Worm (Caenorhabditis elegans) whole organism, L1 larva: ENCODE results near the gene srg-39.
A peak's percentile ranks its signal among the peaks of the same experiment; 100 is the strongest.

Experiments
- C04F5.9 ChIP-seq: sonication (generic microtip); optimal IDR thresholded peaks from 2 replicates; lab custom pipeline; 2016; ENCODE audit warnings: missing genetic modification characterization, missing compliant biosample characterization
- C34B4.2 ChIP-seq: sonication (generic microtip); optimal IDR thresholded peaks from 2 replicates; lab custom pipeline; 2017; ENCODE audit warnings: mild to moderate bottlenecking, missing genetic modification characterization, missing compliant biosample characterization
- F16B12.6 ChIP-seq: fragments of 150-350 bp; optimal IDR thresholded peaks from 2 replicates; lab custom pipeline; 2014; ENCODE audit warnings: missing biosample characterization, missing genetic modification characterization
- aly-2 ChIP-seq: fragments of 150-350 bp; optimal IDR thresholded peaks from 2 replicates; lab custom pipeline; 2014; ENCODE audit warnings: missing biosample characterization, missing genetic modification characterization
- ama-1 ChIP-seq: fragments of 150-350 bp; optimal IDR thresholded peaks from 2 replicates; lab custom pipeline; 2014
- blmp-1 ChIP-seq: fragments of 150-350 bp; optimal IDR thresholded peaks from 2 replicates; lab custom pipeline; 2014; ENCODE audit warnings: missing biosample characterization, missing genetic modification characterization
- ceh-82 ChIP-seq, 3 experiments: fragments of 150-350 bp in 1 of 3; sonication (generic microtip) in 2 of 3; optimal IDR thresholded peaks; 2 replicates each; lab custom pipeline; 2014 to 2017; ENCODE audit warnings: missing biosample characterization in 3 of 3, missing genetic modification characterization in 3 of 3
- ceh-88 ChIP-seq: fragments of 200-800 bp; sonication (Bioruptor generic); IDR thresholded peaks from 2 replicates; pipeline ENCODE4 v1.3.6; 2022; ENCODE audit warnings: missing genetic modification characterization, missing compliant biosample characterization
- efl-1 ChIP-seq, 4 experiments: fragments of 150-350 bp; optimal IDR thresholded peaks in 3 of 4; peaks in 1 of 4; 1 replicate in 1 of 4; 2 replicates in 3 of 4; lab custom pipeline; 2014; ENCODE audit warnings: missing biosample characterization in 2 of 4, missing genetic modification characterization in 2 of 4, missing genetic modification reagents in 2 of 4
- egl-27 ChIP-seq, 2 experiments: fragments of 150-350 bp in 1 of 2; sonication (generic microtip); optimal IDR thresholded peaks; 3 replicates each; lab custom pipeline; 2017 to 2018; ENCODE audit warnings: missing biosample characterization in 2 of 2, missing genetic modification characterization in 2 of 2, missing genetic modification reagents in 2 of 2
- elt-3 ChIP-seq, 6 experiments: fragments of 150-350 bp in 1 of 6; sonication (generic microtip); optimal IDR thresholded peaks; 2 replicates each; lab custom pipeline; 2017 to 2018; ENCODE audit warnings: missing biosample characterization in 6 of 6, missing genetic modification characterization in 6 of 6, inconsistent platforms in 1 of 6
- fos-1 ChIP-seq: fragments of 150-350 bp; optimal IDR thresholded peaks from 2 replicates; lab custom pipeline; 2014; ENCODE audit warnings: missing biosample characterization, missing genetic modification characterization
- grh-1 ChIP-seq: fragments of 200-800 bp; sonication (Bioruptor generic); IDR thresholded peaks from 2 replicates; pipeline ENCODE4 v1.3.6; 2022; ENCODE audit warnings: missing genetic modification reagents, missing genetic modification characterization, missing compliant biosample characterization
- hlh-17 ChIP-seq: fragments of 200-800 bp; sonication (Bioruptor generic); optimal IDR thresholded peaks from 2 replicates; lab custom pipeline; 2018; ENCODE audit warnings: missing genetic modification characterization, mild to moderate bottlenecking, missing compliant biosample characterization, moderate library complexity, borderline replicate concordance
- hpl-2 ChIP-seq: fragments of 150-350 bp; optimal IDR thresholded peaks from 2 replicates; lab custom pipeline; 2014; ENCODE audit warnings: missing biosample characterization, missing genetic modification reagents, missing genetic modification characterization
- jun-1 ChIP-seq: fragments of 150-350 bp; optimal IDR thresholded peaks from 2 replicates; lab custom pipeline; 2014; ENCODE audit warnings: missing biosample characterization, missing genetic modification reagents, missing genetic modification characterization
- lin-14 ChIP-seq: fragments of 200-800 bp; sonication (Bioruptor generic); optimal IDR thresholded peaks from 2 replicates; lab custom pipeline; 2018; ENCODE audit warnings: mild to moderate bottlenecking, missing genetic modification characterization, moderate library complexity, missing compliant biosample characterization
- lin-35 ChIP-seq, 2 experiments: fragments of 150-350 bp; optimal IDR thresholded peaks; 2 replicates each; lab custom pipeline; 2014; ENCODE audit warnings: missing biosample characterization in 2 of 2, missing genetic modification characterization in 2 of 2, missing genetic modification reagents in 2 of 2
- lsy-2 ChIP-seq, 2 experiments: fragments of 150-350 bp; optimal IDR thresholded peaks; 2 replicates each; lab custom pipeline; 2014; ENCODE audit warnings: missing biosample characterization in 2 of 2, missing genetic modification characterization in 2 of 2
- mdl-1 ChIP-seq, 2 experiments: fragments of 150-350 bp; optimal IDR thresholded peaks; 2 replicates each; lab custom pipeline; 2014 to 2017; ENCODE audit warnings: missing biosample characterization in 2 of 2, missing genetic modification characterization in 2 of 2, inconsistent platforms in 1 of 2
- mep-1 ChIP-seq: fragments of 150-350 bp; optimal IDR thresholded peaks from 2 replicates; lab custom pipeline; 2014; ENCODE audit warnings: missing biosample characterization, missing genetic modification characterization
- nhr-19 ChIP-seq: fragments of 200-800 bp; sonication (Bioruptor generic); conservative IDR thresholded peaks from 2 replicates; pipeline ENCODE4 v1.3.6; 2022; ENCODE audit warnings: missing genetic modification characterization, missing compliant biosample characterization
- nhr-20 ChIP-seq: sonication (generic microtip); optimal IDR thresholded peaks from 2 replicates; lab custom pipeline; 2016; ENCODE audit warnings: mild to moderate bottlenecking, missing genetic modification characterization, missing compliant biosample characterization
- nhr-47 ChIP-seq: sonication (generic microtip); optimal IDR thresholded peaks from 2 replicates; lab custom pipeline; 2016; ENCODE audit warnings: mild to moderate bottlenecking, missing genetic modification characterization, moderate library complexity, missing compliant biosample characterization
- nhr-71 ChIP-seq: sonication (generic microtip); optimal IDR thresholded peaks from 2 replicates; lab custom pipeline; 2016; ENCODE audit warnings: mild to moderate bottlenecking, missing genetic modification characterization, moderate library complexity, missing compliant biosample characterization
- nhr-85 ChIP-seq: sonication (generic microtip); peaks from one replicate; lab custom pipeline; 2016; ENCODE audit warnings: missing genetic modification characterization, inconsistent platforms, missing compliant biosample characterization
- nhr-90 ChIP-seq: sonication (generic microtip); optimal IDR thresholded peaks from 2 replicates; lab custom pipeline; 2016; ENCODE audit warnings: mild to moderate bottlenecking, missing genetic modification characterization, missing compliant biosample characterization; ENCODE audit not compliant: poor library complexity
- snu-23 ChIP-seq: sonication (generic microtip); optimal IDR thresholded peaks from 2 replicates; lab custom pipeline; 2016; ENCODE audit warnings: missing genetic modification characterization, missing compliant biosample characterization
- sup-37 ChIP-seq: fragments of 200-800 bp; sonication (Bioruptor generic); optimal IDR thresholded peaks from 2 replicates; lab custom pipeline; 2018; ENCODE audit warnings: mild to moderate bottlenecking, missing genetic modification characterization, missing compliant biosample characterization
- swsn-7 ChIP-seq: sonication (generic microtip); optimal IDR thresholded peaks from 2 replicates; lab custom pipeline; 2016; ENCODE audit warnings: missing genetic modification characterization, missing compliant biosample characterization
- tbx-2 ChIP-seq: sonication (generic microtip); optimal IDR thresholded peaks from 2 replicates; lab custom pipeline; 2016; ENCODE audit warnings: missing genetic modification characterization, missing compliant biosample characterization
- unc-130 ChIP-seq: fragments of 150-350 bp; optimal IDR thresholded peaks from 2 replicates; lab custom pipeline; 2017; ENCODE audit warnings: missing biosample characterization, missing genetic modification characterization, inconsistent platforms
- unc-62 ChIP-seq: fragments of 150-350 bp; optimal IDR thresholded peaks from 2 replicates; lab custom pipeline; 2014; ENCODE audit warnings: missing biosample characterization, missing genetic modification reagents, missing genetic modification characterization
- ztf-4 ChIP-seq: fragments of 150-350 bp; optimal IDR thresholded peaks from 2 replicates; lab custom pipeline; 2014; ENCODE audit warnings: missing biosample characterization, missing genetic modification characterization

Gene srg-39

DNA sequence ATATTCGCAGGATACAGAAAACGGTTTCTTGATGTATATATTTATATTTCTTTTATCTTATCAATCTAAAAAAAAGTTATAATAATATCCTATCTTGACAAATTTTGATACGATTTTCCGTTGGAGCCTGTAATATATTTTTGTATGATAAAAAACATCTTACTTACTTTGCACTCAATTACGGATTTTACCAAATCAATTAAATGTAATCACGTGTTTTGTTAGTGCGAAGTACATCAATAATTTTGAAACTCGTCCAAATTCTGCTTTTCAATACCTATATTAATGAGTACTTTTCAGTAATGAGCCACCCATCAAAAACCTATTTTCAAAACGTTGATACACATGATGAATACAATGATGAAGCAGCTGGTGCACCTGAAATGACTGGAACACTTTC is 2.8 kb downstream of the srg-39 start, which contains the start of gene T19C4.1:
TSS of gene T19C4.1 (plus strand) at position 301 of the 400 bp plus-strand sequence.
- no peak for TF ChIP-seq egl-27 (tag; optimal IDR thresholded peaks at IDR 0.05; lab: Kevin White, UChicago)
- TF ChIP-seq swsn-7 (tag; lab: Kevin White, UChicago), result no peak
- no peak for TF ChIP-seq tbx-2
- no peak for TF ChIP-seq mdl-1 (tag; optimal IDR thresholded peaks at IDR 0.05; lab: Kevin White, UChicago)

DNA sequence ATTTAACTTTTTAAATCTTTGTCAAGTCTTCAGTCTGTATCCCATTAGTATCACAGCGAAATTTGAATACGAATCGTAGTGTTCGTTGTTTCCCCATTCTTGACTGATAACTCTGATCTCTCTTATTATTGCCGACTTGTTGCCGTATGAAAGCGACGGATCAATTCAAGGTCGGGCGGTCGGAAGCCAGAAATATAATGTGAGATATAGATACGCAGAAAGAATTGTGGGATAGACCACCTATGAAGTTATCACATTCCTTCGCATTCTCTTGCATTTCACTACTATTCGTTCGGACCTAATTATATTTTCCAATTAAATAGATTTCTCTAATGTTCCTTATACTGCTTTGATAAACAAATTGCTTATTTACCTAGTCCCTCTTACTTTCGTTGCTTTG is 3.3 kb downstream of the srg-39 start:
- TF ChIP-seq nhr-85 (tag; lab: Kevin White, UChicago) (peak; percentile 79), mep-1 (tag; lab: Kevin White, UChicago) (peak; percentile 8), elt-3 (tag; optimal IDR thresholded peaks at IDR 0.05; lab: Kevin White, UChicago) (peak in 1 of 6 experiments; percentile 48), unc-62 (GFP tag; lab: Kevin White, UChicago) (no peak), blmp-1 (tag; lab: Kevin White, UChicago) (peak; percentile 80)

DNA sequence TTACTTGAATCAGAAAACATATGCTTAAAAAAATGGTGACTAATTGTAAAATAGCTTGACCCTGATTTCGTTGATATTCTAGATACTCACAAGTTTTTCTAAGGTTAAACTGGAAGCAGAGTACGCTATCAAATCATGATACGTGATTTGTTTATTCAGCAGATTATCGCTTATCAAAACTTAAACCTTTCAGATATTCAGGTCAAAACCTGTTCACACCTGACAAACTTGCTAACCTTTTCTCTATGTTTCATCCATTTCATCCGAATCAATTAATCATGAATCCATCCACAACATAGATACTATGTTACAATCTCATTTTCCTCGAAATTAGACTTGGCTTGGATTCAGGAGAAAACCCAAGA is 4.5 kb downstream of the srg-39 start:
- peak; percentile 17 for TF ChIP-seq nhr-90 (tag; lab: Kevin White, UChicago)
- TF ChIP-seq fos-1 (tag; lab: Kevin White, UChicago), result no peak
- TF ChIP-seq efl-1 (optimal IDR thresholded peaks at IDR 0.05; lab: Kevin White, UChicago), result no peak
- peak in 1 of 2 experiments; percentile 76 for TF ChIP-seq efl-1 (GFP tag; optimal IDR thresholded peaks at IDR 0.05 in 1 of 2; lab: Kevin White, UChicago)
- TF ChIP-seq aly-2, result no peak
- no peak for TF ChIP-seq hpl-2 (GFP tag; lab: Kevin White, UChicago)
- TF ChIP-seq lsy-2 (tag; optimal IDR thresholded peaks at IDR 0.05; lab: Kevin White, UChicago), result peak in 1 of 2 experiments; percentile 12
- no peak for TF ChIP-seq ceh-88 (GFP tag; lab: Robert Waterston, UW)
- peak in 1 of 6 experiments; percentile 76 for TF ChIP-seq elt-3 (tag; optimal IDR thresholded peaks at IDR 0.05; lab: Kevin White, UChicago)
- TF ChIP-seq nhr-71 (tag; lab: Kevin White, UChicago), result peak; percentile 38
- TF ChIP-seq unc-130 (tag; lab: Kevin White, UChicago), result no peak
- peak; percentile 18 for TF ChIP-seq ztf-4 (tag; lab: Kevin White, UChicago)
- TF ChIP-seq jun-1 (tag; lab: Kevin White, UChicago), result peak; percentile 9
- TF ChIP-seq nhr-85 (tag; lab: Kevin White, UChicago), result peak; percentile 86
- no peak for TF ChIP-seq hlh-17 (GFP tag; lab: Kevin White, UChicago)
- TF ChIP-seq C04F5.9 (tag; lab: Kevin White, UChicago), result no peak
- TF ChIP-seq, all 84 proteins: peak for 8

DNA sequence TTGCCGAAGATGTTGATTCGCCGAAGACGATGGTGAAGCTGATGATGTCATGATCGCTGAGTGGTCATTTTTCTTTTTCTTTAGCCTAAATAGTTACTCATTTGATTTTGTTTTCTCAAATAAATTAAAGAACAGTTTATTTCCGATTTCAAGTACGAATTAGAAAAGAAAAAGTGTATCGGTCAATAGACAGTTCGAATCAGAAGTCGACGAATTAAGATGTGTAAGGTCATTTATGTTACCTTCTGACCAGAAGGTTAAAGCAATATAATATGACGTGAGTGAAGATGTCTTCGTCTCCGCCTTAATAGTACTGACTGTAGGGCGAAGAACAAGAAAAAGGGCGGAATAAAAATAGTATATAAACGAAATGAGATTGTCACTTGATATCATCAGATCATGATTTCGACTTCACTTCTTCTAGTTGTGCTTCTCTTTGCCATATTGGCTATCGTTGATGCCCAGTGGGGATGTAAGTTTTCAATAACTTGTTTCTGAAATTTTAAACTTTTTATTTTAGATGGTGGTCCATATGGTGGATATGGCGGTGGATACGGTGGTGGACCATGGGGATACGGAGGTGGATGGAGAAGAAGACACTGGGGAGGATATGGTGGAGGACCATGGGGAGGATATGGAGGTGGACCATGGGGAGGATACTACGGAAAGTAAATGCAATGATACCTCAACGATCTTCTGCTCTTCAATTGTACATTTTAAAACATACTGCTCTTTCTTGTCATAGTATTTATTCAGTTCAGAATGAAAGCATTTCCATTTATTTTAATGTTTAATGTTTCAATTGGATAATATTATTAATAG is 5.1 kb downstream of the srg-39 start, which contains the start of the genes T19C4.24 and nlp-33:
TSS of gene T19C4.24 (minus strand) at position 51 of the 822 bp plus-strand sequence.
TSS of gene nlp-33 (plus strand) at position 389 of the 822 bp plus-strand sequence.
- TF ChIP-seq lin-14 (GFP tag; lab: Kevin White, UChicago), result peak; percentile 63
- no peak for TF ChIP-seq sup-37
- peak; percentile 40 for TF ChIP-seq nhr-71 (tag; lab: Kevin White, UChicago)
- peak; percentile 89 for TF ChIP-seq nhr-85 (tag; lab: Kevin White, UChicago)
- TF ChIP-seq F16B12.6 (tag; lab: Kevin White, UChicago), result no peak
- TF ChIP-seq lin-35 (GFP tag; optimal IDR thresholded peaks at IDR 0.05; lab: Kevin White, UChicago), result peak in 1 of 2 experiments; percentile 19
- no peak for TF ChIP-seq C34B4.2 (tag; lab: Kevin White, UChicago)
- TF ChIP-seq mep-1 (tag; lab: Kevin White, UChicago), result no peak
- peak; percentile 50 for TF ChIP-seq snu-23 (GFP tag; lab: Kevin White, UChicago)
- TF ChIP-seq C04F5.9 (tag; lab: Kevin White, UChicago), result no peak
- TF ChIP-seq blmp-1 (tag; lab: Kevin White, UChicago), result peak; percentile 26
- TF ChIP-seq nhr-19 (GFP tag; lab: Robert Waterston, UW), result peak; percentile 16; the same call in 1 of the 2 replicates
- TF ChIP-seq tbx-2, result peak; percentile 20
- no peak for TF ChIP-seq ceh-82 (tag; optimal IDR thresholded peaks at IDR 0.05; lab: Kevin White, UChicago)
- peak in 2 of 6 experiments; percentile 60 to 74 for TF ChIP-seq elt-3 (tag; optimal IDR thresholded peaks at IDR 0.05; lab: Kevin White, UChicago)
- TF ChIP-seq lsy-2 (tag; optimal IDR thresholded peaks at IDR 0.05; lab: Kevin White, UChicago), result peak in 1 of 2 experiments; percentile 8
- peak; percentile 30; the same call in 1 of the 2 replicates for TF ChIP-seq grh-1 (GFP tag; lab: Robert Waterston, UW)
- TF ChIP-seq nhr-20, result peak; percentile 54
- TF ChIP-seq nhr-47 (tag; lab: Kevin White, UChicago), result no peak
- peak; percentile 82 for TF ChIP-seq ama-1
- TF ChIP-seq jun-1 (tag; lab: Kevin White, UChicago), result no peak
- TF ChIP-seq nhr-90 (tag; lab: Kevin White, UChicago), result peak; percentile 51
